Worm (Caenorhabditis elegans): Measurements from ENCODE around the gene rhgf-2.

ce11 chrII:4100485-4100884 lies at the start of gene rhgf-2:
- TF ChIP-seq klf-2 (GFP tag; conservative IDR thresholded peaks at IDR 0.05), result no peak
- no peak for TF ChIP-seq flt-1 (GFP tag; IDR thresholded peaks at IDR 0.05)
- no peak for TF ChIP-seq ztf-23 (GFP tag; IDR thresholded peaks at IDR 0.05)
- no peak for TF ChIP-seq cog-1 (tag; optimal IDR thresholded peaks at IDR 0.05)
- TF ChIP-seq ref-1 (GFP tag; conservative IDR thresholded peaks at IDR 0.05), result no peak
